Fruit fly (Drosophila melanogaster): ENCODE measurements around the gene CG32284.

- TF ChIP-seq usp (GFP tag; optimal IDR thresholded peaks at IDR 0.05) (no peak), psq (optimal IDR thresholded peaks at IDR 0.05) (no peak), EcR (GFP tag; optimal IDR thresholded peaks at IDR 0.05) (no peak), pan (optimal IDR thresholded peaks at IDR 0.05) (no peak)
Measured at dm6 chr3L:3189647-3190046, 3.2 kb downstream of the CG32284 start, which contains the start of the genes CG42525 and CG14958.
